Worm (Caenorhabditis elegans) whole organism, dauer: ENCODE results near the gene C26B9.6.

Source experiments
- unc-62 ChIP-seq: sonication (generic microtip); optimal IDR thresholded peaks from 2 replicates; lab custom pipeline; 2017; ENCODE audit warnings: missing biosample characterization, missing genetic modification reagents, missing genetic modification characterization

C26B9.6 gene

ce11 chrX:5293862-5294261 is 41.4 kb downstream of the C26B9.6 start:
- no peak for TF ChIP-seq unc-62 (GFP tag; lab: Kevin White, UChicago)

DNA sequence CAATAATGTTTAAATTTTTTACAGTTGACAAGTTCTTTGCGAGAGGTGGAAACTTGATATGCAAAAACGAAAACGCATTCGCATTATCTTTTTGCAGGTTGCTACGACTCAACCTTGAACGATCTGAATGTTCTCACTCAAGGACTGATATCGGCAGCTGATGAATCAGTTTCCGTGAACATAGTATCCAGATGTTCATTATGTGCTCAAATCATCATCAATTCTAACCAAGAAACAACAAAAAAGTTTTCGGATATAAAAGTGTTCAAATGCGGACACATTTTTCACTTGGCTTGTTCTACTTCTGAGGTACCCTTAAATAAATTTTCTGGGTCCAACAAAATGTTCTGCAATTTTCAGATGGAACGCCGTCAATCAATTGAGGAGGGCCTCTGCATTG is 46.2 kb downstream of the C26B9.6 start:
- no peak for TF ChIP-seq unc-62 (GFP tag; lab: Kevin White, UChicago)

- TF ChIP-seq unc-62 (GFP tag; lab: Kevin White, UChicago) = no peak
These were observed 51.7 kb downstream of the C26B9.6 start, which contains the start of gene vps-41 for ce11 chrX:5283531-5283930. Gene vps-41 (plus strand): TSS chrX:5283831.
